Worm (Caenorhabditis elegans) whole organism, early embryonic: Measurements from ENCODE around the gene F55H2.5.

ENCODE experiments used
- ama-1 ChIP-seq: fragments of 150-350 bp; optimal IDR thresholded peaks from 2 replicates; lab custom pipeline; 2014
- ets-7 ChIP-seq: sonication (generic microtip); optimal IDR thresholded peaks from 2 replicates; lab custom pipeline; 2016; ENCODE audit warnings: missing genotype, missing genetic modification characterization, missing compliant biosample characterization
- hmbx-1 ChIP-seq: sonication (generic microtip); optimal IDR thresholded peaks from 2 replicates; lab custom pipeline; 2016; ENCODE audit warnings: mild to moderate bottlenecking, missing genetic modification characterization, missing compliant biosample characterization

DNA sequence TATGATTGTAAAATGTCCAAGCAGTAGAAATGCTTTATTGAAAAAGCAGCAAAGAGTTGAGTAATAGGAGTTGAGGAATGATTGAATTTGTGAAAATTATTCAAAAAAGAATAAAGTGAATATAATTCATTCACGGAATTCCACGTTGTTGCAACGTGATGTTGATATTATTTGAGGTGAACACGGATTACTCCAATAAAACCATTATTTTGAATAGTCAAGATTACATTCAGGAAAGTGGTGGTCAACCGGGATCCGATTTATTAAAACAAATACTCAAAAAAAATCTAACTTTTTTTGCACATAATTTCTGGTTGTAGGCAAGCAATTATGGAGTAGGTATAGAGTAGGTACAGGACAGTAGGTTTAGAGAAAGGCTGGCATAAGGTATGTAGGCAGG is 25.9 kb upstream of the F55H2.5 start, which contains the start of gene bre-3:
- no peak for TF ChIP-seq hmbx-1 (tag; lab: Kevin White, UChicago)
- no peak for TF ChIP-seq ama-1 (lab: Kevin White, UChicago)
- TF ChIP-seq ets-7: no peak
